Worm (Caenorhabditis elegans) whole organism, late embryonic: ENCODE data around the gene F46H5.11.

Experiments used
- C38D4.7 ChIP-seq: fragments of 200-800 bp; sonication (Bioruptor generic); optimal IDR thresholded peaks from 2 replicates; lab custom pipeline; 2018; ENCODE audit warnings: mild to moderate bottlenecking, missing genetic modification characterization, moderate library complexity, missing compliant biosample characterization
- F13H6.1 ChIP-seq: sonication (generic microtip); optimal IDR thresholded peaks from 2 replicates; lab custom pipeline; 2016; ENCODE audit warnings: missing genetic modification characterization, missing compliant biosample characterization
- Y22D7AL.16 ChIP-seq: sonication (generic microtip); optimal IDR thresholded peaks from 2 replicates; lab custom pipeline; 2016; ENCODE audit warnings: missing genetic modification characterization, missing compliant biosample characterization
- ahr-1 ChIP-seq: sonication (generic microtip); optimal IDR thresholded peaks from 2 replicates; lab custom pipeline; 2016; ENCODE audit warnings: missing genetic modification characterization, missing compliant biosample characterization
- ceh-14 ChIP-seq: sonication (generic microtip); optimal IDR thresholded peaks from 2 replicates; lab custom pipeline; 2016; ENCODE audit warnings: missing genotype, missing genetic modification characterization, missing compliant biosample characterization
- ceh-18 ChIP-seq: sonication (generic microtip); optimal IDR thresholded peaks from 2 replicates; lab custom pipeline; 2016; ENCODE audit warnings: missing genetic modification characterization, missing compliant biosample characterization
- ceh-19 ChIP-seq: fragments of 200-800 bp; sonication (Bioruptor generic); optimal IDR thresholded peaks from 2 replicates; lab custom pipeline; 2018; ENCODE audit warnings: mild to moderate bottlenecking, missing genetic modification characterization, missing compliant biosample characterization
- ceh-22 ChIP-seq: sonication (generic microtip); optimal IDR thresholded peaks from 2 replicates; lab custom pipeline; 2017; ENCODE audit warnings: missing biosample characterization, missing genetic modification characterization
- ceh-24 ChIP-seq: sonication (generic microtip); optimal IDR thresholded peaks from 2 replicates; lab custom pipeline; 2016; ENCODE audit warnings: mild to moderate bottlenecking, missing genetic modification characterization, missing compliant biosample characterization
- ceh-6 ChIP-seq: fragments of 200-800 bp; sonication (Bioruptor generic); optimal IDR thresholded peaks from 2 replicates; lab custom pipeline; 2018; ENCODE audit warnings: mild to moderate bottlenecking, missing genetic modification characterization, missing compliant biosample characterization
- ceh-9 ChIP-seq: sonication (generic microtip); optimal IDR thresholded peaks from 2 replicates; lab custom pipeline; 2016; ENCODE audit warnings: mild to moderate bottlenecking, missing genetic modification characterization, inconsistent platforms, missing compliant biosample characterization
- che-1 ChIP-seq: sonication (generic microtip); optimal IDR thresholded peaks from 2 replicates; lab custom pipeline; 2016; ENCODE audit warnings: mild to moderate bottlenecking, missing genetic modification characterization, missing compliant biosample characterization
- dmd-4 ChIP-seq: sonication (generic microtip); optimal IDR thresholded peaks from 2 replicates; lab custom pipeline; 2016; ENCODE audit warnings: borderline replicate concordance, missing genetic modification characterization, missing compliant biosample characterization
- dve-1 ChIP-seq: sonication (generic microtip); optimal IDR thresholded peaks from 2 replicates; lab custom pipeline; 2017; ENCODE audit warnings: antibody characterized with exemption, mild to moderate bottlenecking, missing genetic modification characterization, missing compliant biosample characterization
- elt-2 ChIP-seq: sonication (generic microtip); optimal IDR thresholded peaks from 2 replicates; lab custom pipeline; 2016; ENCODE audit warnings: missing genetic modification reagents, missing genetic modification characterization, missing compliant biosample characterization
- ets-4 ChIP-seq: sonication (generic microtip); optimal IDR thresholded peaks from 2 replicates; lab custom pipeline; 2016; ENCODE audit warnings: missing genetic modification characterization, missing compliant biosample characterization
- eyg-1 ChIP-seq: sonication (generic microtip); optimal IDR thresholded peaks from 2 replicates; lab custom pipeline; 2016; ENCODE audit warnings: missing genotype, missing genetic modification characterization, missing compliant biosample characterization
- fax-1 ChIP-seq: sonication (generic microtip); optimal IDR thresholded peaks from 2 replicates; lab custom pipeline; 2016; ENCODE audit warnings: missing genotype, missing genetic modification characterization, missing compliant biosample characterization
- fkh-10 ChIP-seq: fragments of 150-350 bp; optimal IDR thresholded peaks from 2 replicates; lab custom pipeline; 2014; ENCODE audit warnings: missing biosample characterization, missing genetic modification reagents, missing genetic modification characterization
- fkh-6 ChIP-seq: sonication (generic microtip); optimal IDR thresholded peaks from 2 replicates; lab custom pipeline; 2016; ENCODE audit warnings: missing genetic modification characterization, missing compliant biosample characterization
- hlh-13 ChIP-seq: fragments of 200-800 bp; sonication (Bioruptor generic); optimal IDR thresholded peaks from 2 replicates; lab custom pipeline; 2018; ENCODE audit warnings: mild to moderate bottlenecking, missing genetic modification characterization, missing compliant biosample characterization
- hlh-15 ChIP-seq: sonication (generic microtip); optimal IDR thresholded peaks from 2 replicates; lab custom pipeline; 2016; ENCODE audit warnings: missing genetic modification characterization, missing compliant biosample characterization
- hlh-30 ChIP-seq: sonication (generic microtip); optimal IDR thresholded peaks from 2 replicates; lab custom pipeline; 2017; ENCODE audit warnings: antibody characterized with exemption, missing genetic modification characterization, missing compliant biosample characterization; ENCODE audit not compliant: insufficient read depth
- hlh-8 ChIP-seq: sonication (generic microtip); optimal IDR thresholded peaks from 2 replicates; lab custom pipeline; 2016; ENCODE audit warnings: missing genotype, missing genetic modification characterization, missing compliant biosample characterization
- lim-6 ChIP-seq: sonication (generic microtip); optimal IDR thresholded peaks from 2 replicates; lab custom pipeline; 2016; ENCODE audit warnings: missing genetic modification characterization, missing compliant biosample characterization
- lin-11 ChIP-seq: fragments of 200-800 bp; sonication (Bioruptor generic); optimal IDR thresholded peaks from 2 replicates; lab custom pipeline; 2018; ENCODE audit warnings: mild to moderate bottlenecking, missing genetic modification characterization, missing compliant biosample characterization
- mec-3 ChIP-seq: sonication (generic microtip); optimal IDR thresholded peaks from 2 replicates; lab custom pipeline; 2016; ENCODE audit warnings: borderline replicate concordance, missing genetic modification characterization, missing compliant biosample characterization
- nfya-1 ChIP-seq: sonication (generic microtip); optimal IDR thresholded peaks from 2 replicates; lab custom pipeline; 2017; ENCODE audit warnings: missing genetic modification characterization, mild to moderate bottlenecking, missing compliant biosample characterization, antibody characterized with exemption, moderate library complexity
- nhr-11 ChIP-seq: fragments of 150-350 bp; optimal IDR thresholded peaks from 2 replicates; lab custom pipeline; 2014; ENCODE audit warnings: missing biosample characterization, missing genetic modification characterization
- npax-4 ChIP-seq: sonication (generic microtip); optimal IDR thresholded peaks from 2 replicates; lab custom pipeline; 2016; ENCODE audit warnings: missing genetic modification characterization, missing compliant biosample characterization
- odd-2 ChIP-seq: sonication (generic microtip); optimal IDR thresholded peaks from 2 replicates; lab custom pipeline; 2017; ENCODE audit warnings: antibody characterized with exemption, mild to moderate bottlenecking, missing genetic modification characterization, missing compliant biosample characterization
- pag-3 ChIP-seq: sonication (generic microtip); optimal IDR thresholded peaks from 2 replicates; lab custom pipeline; 2016; ENCODE audit warnings: missing compliant biosample characterization, missing genetic modification characterization, borderline replicate concordance
- pat-9 ChIP-seq: fragments of 200-800 bp; sonication (Bioruptor generic); optimal IDR thresholded peaks from 2 replicates; lab custom pipeline; 2018; ENCODE audit warnings: mild to moderate bottlenecking, missing genetic modification characterization, moderate library complexity, missing compliant biosample characterization
- pax-1 ChIP-seq: fragments of 150-350 bp; optimal IDR thresholded peaks from 2 replicates; lab custom pipeline; 2014; ENCODE audit warnings: missing biosample characterization, missing genetic modification characterization
- pha-2 ChIP-seq: sonication (generic microtip); optimal IDR thresholded peaks from 2 replicates; lab custom pipeline; 2017; ENCODE audit warnings: mild to moderate bottlenecking, missing genetic modification characterization, missing compliant biosample characterization
- rnt-1 ChIP-seq: sonication (generic microtip); optimal IDR thresholded peaks from 2 replicates; lab custom pipeline; 2016; ENCODE audit warnings: missing genetic modification characterization, missing compliant biosample characterization
- sdc-2 ChIP-seq: sonication (generic microtip); optimal IDR thresholded peaks from 2 replicates; lab custom pipeline; 2016; ENCODE audit warnings: missing genotype, missing genetic modification characterization, missing compliant biosample characterization
- sox-2 ChIP-seq: fragments of 200-800 bp; sonication (Bioruptor generic); IDR thresholded peaks from 2 replicates; pipeline ENCODE4 v1.3.6; 2022; ENCODE audit warnings: missing genetic modification reagents, missing genetic modification characterization, missing compliant biosample characterization
- sox-4 ChIP-seq: sonication (generic microtip); optimal IDR thresholded peaks from 2 replicates; lab custom pipeline; 2017; ENCODE audit warnings: mild to moderate bottlenecking, missing genetic modification characterization, inconsistent platforms, missing compliant biosample characterization
- syd-9 ChIP-seq: sonication (generic microtip); optimal IDR thresholded peaks from 2 replicates; lab custom pipeline; 2016; ENCODE audit warnings: mild to moderate bottlenecking, missing genetic modification characterization, moderate library complexity, missing compliant biosample characterization
- tbx-2 ChIP-seq: sonication (generic microtip); optimal IDR thresholded peaks from 2 replicates; lab custom pipeline; 2016; ENCODE audit warnings: missing genetic modification characterization, missing compliant biosample characterization
- tbx-7 ChIP-seq: sonication (generic microtip); optimal IDR thresholded peaks from 2 replicates; lab custom pipeline; 2016; ENCODE audit warnings: missing genotype, missing genetic modification characterization, missing compliant biosample characterization
- ttx-3 ChIP-seq: sonication (generic microtip); optimal IDR thresholded peaks from 2 replicates; lab custom pipeline; 2016; ENCODE audit warnings: missing genetic modification reagents, missing genetic modification characterization, missing compliant biosample characterization
- unc-3 ChIP-seq, 2 experiments: fragments of 200-800 bp in 1 of 2; sonication (Bioruptor generic) in 1 of 2; sonication (generic microtip) in 1 of 2; conservative IDR thresholded peaks in 1 of 2; optimal IDR thresholded peaks in 1 of 2; 2 replicates each; pipeline versions ENCODE4 v1.3.6 to Lab custom; 2016 to 2022; ENCODE audit warnings: missing compliant biosample characterization in 2 of 2, missing genetic modification characterization in 2 of 2, missing genetic modification reagents in 1 of 2
- unc-55 ChIP-seq: sonication (generic microtip); optimal IDR thresholded peaks from 2 replicates; lab custom pipeline; 2017; ENCODE audit warnings: missing biosample characterization, missing genetic modification reagents, missing genetic modification characterization
- zip-5 ChIP-seq: sonication (generic microtip); optimal IDR thresholded peaks from 2 replicates; lab custom pipeline; 2016; ENCODE audit warnings: missing genetic modification characterization, missing compliant biosample characterization
- ztf-16 ChIP-seq: sonication (generic microtip); optimal IDR thresholded peaks from 2 replicates; lab custom pipeline; 2017; ENCODE audit warnings: missing genetic modification characterization, missing compliant biosample characterization

The F46H5.11 gene

ce11 chrX:7238562-7238961 lies 33.3 kb downstream of the F46H5.11 start, which contains the start of gene F46H5.3:
F46H5.3 (minus strand) TSS chrX:7238662.
- TF ChIP-seq ceh-6 (GFP tag; lab: Kevin White, UChicago) (no peak), syd-9 (tag; lab: Kevin White, UChicago) (no peak), eyg-1 (tag; lab: Kevin White, UChicago) (no peak), fkh-6 (tag; lab: Kevin White, UChicago) (no peak), ceh-22 (tag; lab: Kevin White, UChicago) (no peak), fax-1 (no peak), nfya-1 (tag; lab: Kevin White, UChicago) (no peak), pha-2 (tag; lab: Kevin White, UChicago) (no peak), nhr-11 (tag; lab: Kevin White, UChicago) (no peak), Y22D7AL.16 (no peak), pat-9 (tag; lab: Kevin White, UChicago) (no peak), hlh-15 (no peak)
- TF ChIP-seq, all 69 proteins: peak for 0

DNA sequence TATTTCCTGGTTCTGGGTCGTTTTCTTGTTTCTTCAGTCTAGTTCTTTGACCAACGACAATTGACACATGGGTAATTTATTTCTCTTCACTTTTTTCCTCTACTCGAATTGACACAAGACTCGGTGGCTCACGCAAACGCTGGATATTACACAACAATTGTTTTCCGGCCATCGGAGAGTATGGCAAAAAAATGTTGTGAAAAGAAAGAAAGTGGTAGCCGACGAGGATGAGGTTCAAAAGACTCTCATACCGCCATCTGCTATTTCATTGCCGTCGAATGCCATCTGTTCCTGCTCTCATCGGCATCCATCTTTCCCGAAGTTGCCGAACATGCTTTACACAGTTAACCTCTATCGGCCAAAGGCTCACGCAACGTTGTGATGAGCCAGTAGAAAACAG lies 35.2 kb downstream of the F46H5.11 start:
- no peak for TF ChIP-seq pha-2 (tag; lab: Kevin White, UChicago)
- no peak for TF ChIP-seq lin-11 (tag; lab: Kevin White, UChicago)
- TF ChIP-seq unc-55 (GFP tag; lab: Kevin White, UChicago), result peak; percentile 67
- no peak for TF ChIP-seq dve-1 (tag; lab: Kevin White, UChicago)
- no peak for TF ChIP-seq F13H6.1
- peak; percentile 0 for TF ChIP-seq pat-9 (tag; lab: Kevin White, UChicago)
- peak; percentile 69 for TF ChIP-seq ceh-18 (tag; lab: Kevin White, UChicago)
- TF ChIP-seq sdc-2 (tag; lab: Kevin White, UChicago), result no peak
- TF ChIP-seq hlh-8, result peak; percentile 61
- TF ChIP-seq elt-2 (tag; lab: Kevin White, UChicago), result no peak

- TF ChIP-seq ceh-6 (GFP tag; lab: Kevin White, UChicago) (peak; percentile 30), ztf-16 (no peak), fkh-6 (tag; lab: Kevin White, UChicago) (no peak), C38D4.7 (no peak), hlh-30 (tag; lab: Kevin White, UChicago) (no peak), npax-4 (no peak), mec-3 (no peak), unc-55 (GFP tag; lab: Kevin White, UChicago) (no peak), pha-2 (tag; lab: Kevin White, UChicago) (no peak), zip-5 (no peak), hlh-8 (no peak), lim-6 (tag; lab: Kevin White, UChicago) (no peak), pag-3 (tag; lab: Kevin White, UChicago) (no peak), ttx-3 (tag; lab: Kevin White, UChicago) (no peak), pax-1 (tag; lab: Kevin White, UChicago) (no peak), tbx-7 (tag; lab: Kevin White, UChicago) (no peak), dmd-4 (tag; lab: Kevin White, UChicago) (peak; percentile 30), odd-2 (tag; lab: Kevin White, UChicago) (no peak), ahr-1 (tag; lab: Kevin White, UChicago) (no peak), fkh-10 (GFP tag; lab: Kevin White, UChicago) (peak; percentile 12), pat-9 (tag; lab: Kevin White, UChicago) (no peak), ceh-22 (tag; lab: Kevin White, UChicago) (no peak), tbx-2 (tag; lab: Kevin White, UChicago) (peak; percentile 10), ceh-9 (tag; lab: Kevin White, UChicago) (no peak), hlh-13 (GFP tag; lab: Kevin White, UChicago) (no peak), sdc-2 (tag; lab: Kevin White, UChicago) (no peak), lin-11 (tag; lab: Kevin White, UChicago) (no peak), ceh-24 (tag; lab: Kevin White, UChicago) (no peak), rnt-1 (tag; lab: Kevin White, UChicago) (no peak), ceh-19 (GFP tag; lab: Kevin White, UChicago) (no peak), sox-2 (GFP tag; lab: Robert Waterston, UW) (no peak), ceh-14 (tag; lab: Kevin White, UChicago) (peak; percentile 49), ets-4 (tag; lab: Kevin White, UChicago) (no peak), unc-3 (GFP tag; conservative IDR thresholded peaks at IDR 0.05; lab: Robert Waterston, UW) (no peak), unc-3 (tag; optimal IDR thresholded peaks at IDR 0.05; lab: Kevin White, UChicago) (no peak), Y22D7AL.16 (no peak), sox-4 (tag; lab: Kevin White, UChicago) (no peak), che-1 (tag; lab: Kevin White, UChicago) (no peak)
Observed at ce11 chrX:7234723-7235203, 37.1 kb downstream of the F46H5.11 start.
